Fruit fly (Drosophila melanogaster): ENCODE results near the gene CG7523.

CG7523 gene

dm6 chr3R:17700488-17701130 lies 29.9 kb upstream of the CG7523 start (continued):
- TF ChIP-seq croc (GFP tag; conservative IDR thresholded peaks at IDR 0.05), result peak; percentile 96
- peak; percentile 90 for TF ChIP-seq Jarid2 (GFP tag; optimal IDR thresholded peaks at IDR 0.05)
- TF ChIP-seq CG9215 (GFP tag; IDR thresholded peaks at IDR 0.05), result peak; percentile 98
- TF ChIP-seq Doc2 (GFP tag; IDR thresholded peaks at IDR 0.05), result peak; percentile 85
- TF ChIP-seq gro (GFP tag; optimal IDR thresholded peaks at IDR 0.05), result no peak
- TF ChIP-seq klu (GFP tag; IDR thresholded peaks at IDR 0.05), result peak; percentile 97
- peak; percentile 98 for TF ChIP-seq NfI (GFP tag; optimal IDR thresholded peaks at IDR 0.05)
- TF ChIP-seq CG3163 (GFP tag; optimal IDR thresholded peaks at IDR 0.05), result peak; percentile 16
- TF ChIP-seq CG2889 (GFP tag; IDR thresholded peaks at IDR 0.05), result peak; percentile 97
- peak; percentile 40 for TF ChIP-seq CG1792 (GFP tag; optimal IDR thresholded peaks at IDR 0.05)
- TF ChIP-seq jing (GFP tag; optimal IDR thresholded peaks at IDR 0.05), result peak; percentile 84
- TF ChIP-seq btn (GFP tag; optimal IDR thresholded peaks at IDR 0.05), result peak; percentile 39
- TF ChIP-seq cato (GFP tag; optimal IDR thresholded peaks at IDR 0.05; ENCODE audit: borderline replicate concordance), result peak; percentile 93
- peak; percentile 88 for TF ChIP-seq rib (GFP tag; IDR thresholded peaks at IDR 0.05)
- peak; percentile 97 for TF ChIP-seq CG10267 (tag; optimal IDR thresholded peaks at IDR 0.05)
- peak; percentile 98 for TF ChIP-seq al (GFP tag; IDR thresholded peaks at IDR 0.05)
- TF ChIP-seq ac (GFP tag; optimal IDR thresholded peaks at IDR 0.05), result peak; percentile 78
- peak; percentile 73 for TF ChIP-seq CTCF (GFP tag; optimal IDR thresholded peaks at IDR 0.05)
- peak; percentile 98 for TF ChIP-seq CG11504 (tag; optimal IDR thresholded peaks at IDR 0.05)
- TF ChIP-seq CG4360 (GFP tag; IDR thresholded peaks at IDR 0.05), result peak; percentile 71; the same call in 1 of the 2 replicates
- peak; percentile 99 for TF ChIP-seq tgo (GFP tag; IDR thresholded peaks at IDR 0.05)
- TF ChIP-seq CG10979 (tag; optimal IDR thresholded peaks at IDR 0.05), result peak; percentile 98
- TF ChIP-seq Dad (GFP tag; optimal IDR thresholded peaks at IDR 0.05), result peak; percentile 53
- peak; percentile 98 for TF ChIP-seq YL-1 (GFP tag; optimal IDR thresholded peaks at IDR 0.05)
- TF ChIP-seq Ets97D (GFP tag; optimal IDR thresholded peaks at IDR 0.05), result peak; percentile 62
- TF ChIP-seq nom (GFP tag; optimal IDR thresholded peaks at IDR 0.05), result peak; percentile 97
- TF ChIP-seq CG11456 (GFP tag; IDR thresholded peaks at IDR 0.05), result peak; percentile 96
- TF ChIP-seq gfzf (GFP tag; optimal IDR thresholded peaks at IDR 0.05), result no peak
- TF ChIP-seq tll (GFP tag; optimal IDR thresholded peaks at IDR 0.05), result peak in 1 of 2 experiments; percentile 52
- TF ChIP-seq CG11093 (GFP tag; IDR thresholded peaks at IDR 0.05), result peak; percentile 95; the same call in 2 of the 3 replicates
- peak; percentile 98 for TF ChIP-seq Awh (GFP tag; IDR thresholded peaks at IDR 0.05)
- TF ChIP-seq CG18262 (tag; optimal IDR thresholded peaks at IDR 0.05), result peak; percentile 99
- peak; percentile 98 for TF ChIP-seq sob (GFP tag; IDR thresholded peaks at IDR 0.05)
- peak; percentile 70 for TF ChIP-seq fu2 (GFP tag; optimal IDR thresholded peaks at IDR 0.05)
- peak; percentile 98 for TF ChIP-seq lbe (GFP tag; optimal IDR thresholded peaks at IDR 0.05)
- TF ChIP-seq CG17186 (GFP tag; optimal IDR thresholded peaks at IDR 0.05), result peak; percentile 63
- peak; percentile 97 for TF ChIP-seq CG1233 (GFP tag; optimal IDR thresholded peaks at IDR 0.05)
- TF ChIP-seq CG7372 (GFP tag; IDR thresholded peaks at IDR 0.05), result peak; percentile 98
- peak; percentile 78 for TF ChIP-seq pfk (GFP tag; optimal IDR thresholded peaks at IDR 0.05)
- peak; percentile 27; the same call in 1 of the 3 replicates for TF ChIP-seq knrl (GFP tag; IDR thresholded peaks at IDR 0.05; ENCODE audit: partially characterized antibody)
- peak; percentile 6 for TF ChIP-seq chm (GFP tag; IDR thresholded peaks at IDR 0.05)
- TF ChIP-seq esg (GFP tag; conservative IDR thresholded peaks at IDR 0.05), result peak; percentile 97
- peak; percentile 77 for TF ChIP-seq maf-S (GFP tag; optimal IDR thresholded peaks at IDR 0.05)
- no peak for TF ChIP-seq nau (GFP tag; optimal IDR thresholded peaks at IDR 0.05)
- peak; percentile 93 for TF ChIP-seq CG30431 (GFP tag; optimal IDR thresholded peaks at IDR 0.05)
- TF ChIP-seq p53 (GFP tag; optimal IDR thresholded peaks at IDR 0.05), result peak; percentile 19
- TF ChIP-seq D19B (GFP tag; optimal IDR thresholded peaks at IDR 0.05), result peak; percentile 96
- TF ChIP-seq CG7786 (GFP tag; optimal IDR thresholded peaks at IDR 0.05), result peak; percentile 70
- peak; percentile 99 for TF ChIP-seq CG6175 (GFP tag; IDR thresholded peaks at IDR 0.05)
- TF ChIP-seq HmgZ (tag; optimal IDR thresholded peaks at IDR 0.05), result peak; percentile 97
